Fruit fly (Drosophila melanogaster): Measurements from ENCODE around the gene ImpL2.
A peak's percentile ranks its signal among the peaks of the same experiment; 100 is the strongest.

ImpL2 gene

dm6 chr3L:4239442-4240322, 3.7 kb upstream of the ImpL2 start, which contains the start of gene Sqor (continued):
- TF ChIP-seq rib (GFP tag; IDR thresholded peaks at IDR 0.05) (peak; percentile 84), crol (GFP tag; IDR thresholded peaks at IDR 0.05) (no peak), CG6689 (GFP tag; IDR thresholded peaks at IDR 0.05) (peak; percentile 75), fd102C (GFP tag; optimal IDR thresholded peaks at IDR 0.05) (no peak), ara (GFP tag; IDR thresholded peaks at IDR 0.05) (peak; percentile 67), zen2 (GFP tag; IDR thresholded peaks at IDR 0.05; ENCODE audit: partially characterized antibody) (no peak), ERR (GFP tag; optimal IDR thresholded peaks at IDR 0.05) (peak; percentile 85), CG3281 (GFP tag; optimal IDR thresholded peaks at IDR 0.05) (peak; percentile 93), CG11695 (GFP tag; IDR thresholded peaks at IDR 0.05) (peak; percentile 85), Antp (GFP tag; optimal IDR thresholded peaks at IDR 0.05) (peak; percentile 91), CG4820 (GFP tag; optimal IDR thresholded peaks at IDR 0.05) (peak; percentile 48), CG17328 (GFP tag; IDR thresholded peaks at IDR 0.05) (peak; percentile 63), CG6854 (GFP tag; optimal IDR thresholded peaks at IDR 0.05) (peak; percentile 83), bcd (GFP tag; optimal IDR thresholded peaks at IDR 0.05) (peak; percentile 90), mirr (GFP tag; optimal IDR thresholded peaks at IDR 0.05) (no peak), peb (GFP tag; IDR thresholded peaks at IDR 0.05) (no peak; the same call in none of the 2 replicates), Neu2 (GFP tag; optimal IDR thresholded peaks at IDR 0.05; ENCODE audit: borderline replicate concordance) (peak; percentile 43), Bteb2 (GFP tag; optimal IDR thresholded peaks at IDR 0.05) (peak; percentile 85), Hey (tag; optimal IDR thresholded peaks at IDR 0.05) (peak; percentile 77), tup (GFP tag; optimal IDR thresholded peaks at IDR 0.05) (peak; percentile 76), CG11696 (GFP tag; IDR thresholded peaks at IDR 0.05) (peak; percentile 58; the same call in 1 of the 2 replicates), crp (GFP tag; optimal IDR thresholded peaks at IDR 0.05) (peak in 1 of 2 experiments; percentile 80), CG11560 (tag; IDR thresholded peaks at IDR 0.05) (0 out of 3 replicates have a peak, but pooled peaks have one; percentile 53), al (GFP tag; IDR thresholded peaks at IDR 0.05) (peak; percentile 83), CG14014 (GFP tag; IDR thresholded peaks at IDR 0.05) (peak; percentile 80), Sin3A (optimal IDR thresholded peaks at IDR 0.05) (no peak), cwo (GFP tag; optimal IDR thresholded peaks at IDR 0.05) (peak; percentile 83), Hand (GFP tag; optimal IDR thresholded peaks at IDR 0.05) (peak; percentile 75), B-H1 (GFP tag; IDR thresholded peaks at IDR 0.05) (peak; percentile 44), crc (GFP tag; optimal IDR thresholded peaks at IDR 0.05) (peak; percentile 86), jigr1 (GFP tag; IDR thresholded peaks at IDR 0.05) (peak; percentile 71; the same call in 2 of the 3 replicates), klu (GFP tag; IDR thresholded peaks at IDR 0.05) (peak; percentile 51), kay (GFP tag; optimal IDR thresholded peaks at IDR 0.05) (peak; percentile 54), chn (GFP tag; optimal IDR thresholded peaks at IDR 0.05) (peak; percentile 81), HmgD (GFP tag; optimal IDR thresholded peaks at IDR 0.05) (peak; percentile 82), nerfin-1 (tag; optimal IDR thresholded peaks at IDR 0.05) (peak; percentile 44), CG10366 (GFP tag; IDR thresholded peaks at IDR 0.05) (peak; percentile 82), CG15011 (GFP tag; optimal IDR thresholded peaks at IDR 0.05) (peak; percentile 85), jing (GFP tag; optimal IDR thresholded peaks at IDR 0.05) (peak; percentile 75), stc (GFP tag; IDR thresholded peaks at IDR 0.05) (peak; percentile 72), ttk (GFP tag; IDR thresholded peaks at IDR 0.05) (peak; percentile 65), Dip2 (GFP tag; IDR thresholded peaks at IDR 0.05) (peak; percentile 35; the same call in 1 of the 2 replicates), pros (GFP tag; optimal IDR thresholded peaks at IDR 0.05) (peak; percentile 27), dysf (GFP tag; IDR thresholded peaks at IDR 0.05) (peak; percentile 85), CG11398 (GFP tag; optimal IDR thresholded peaks at IDR 0.05) (peak; percentile 72), H15 (GFP tag; IDR thresholded peaks at IDR 0.05) (peak; percentile 58; the same call in 2 of the 3 replicates), MTF-1 (GFP tag; optimal IDR thresholded peaks at IDR 0.05; ENCODE audit: borderline replicate concordance) (peak; percentile 40), BtbVII (GFP tag; optimal IDR thresholded peaks at IDR 0.05) (peak; percentile 90), exex (tag; optimal IDR thresholded peaks at IDR 0.05) (peak; percentile 44)

Measured in whole organism, embryonic.